Fruit fly (Drosophila melanogaster) whole organism, embryonic: Measurements from ENCODE around the gene CG9667.
A peak's percentile ranks its signal among the peaks of the same experiment; 100 is the strongest.

Experiments used
- Awh ChIP-seq: fragments of 200-800 bp; sonication (Bioruptor generic); IDR thresholded peaks from 2 replicates; pipeline ENCODE4, ENCODE4 v1.3.6; 2022; ENCODE audit warnings: missing biosample characterization, missing genetic modification characterization
- Bdp1 ChIP-seq: fragments of 200-800 bp; sonication (Bioruptor generic); optimal IDR thresholded peaks from 3 replicates; lab custom pipeline; 2016; ENCODE audit warnings: missing biosample characterization, missing genetic modification characterization
- Bteb2 ChIP-seq: fragments of 200-800 bp; sonication (Bioruptor generic); optimal IDR thresholded peaks from 2 replicates; lab custom pipeline; 2016; ENCODE audit warnings: missing biosample characterization, missing genetic modification characterization
- CG11247 ChIP-seq: fragments of 200-800 bp; sonication (Bioruptor generic); IDR thresholded peaks from 2 replicates; pipeline ENCODE4 v1.3.6; 2022; ENCODE audit warnings: missing biosample characterization, missing genetic modification characterization
- CG11696 ChIP-seq: fragments of 200-800 bp; sonication (Bioruptor generic); IDR thresholded peaks from 2 replicates; pipeline ENCODE4 v1.3.6; 2022; ENCODE audit warnings: missing biosample characterization, missing genetic modification characterization
- CG12942 ChIP-seq: fragments of 200-800 bp; sonication (Bioruptor generic); optimal IDR thresholded peaks from 3 replicates; lab custom pipeline; 2016; ENCODE audit warnings: missing biosample characterization, missing genetic modification characterization
- CG13287 ChIP-seq: fragments of 200-800 bp; sonication (Bioruptor generic); IDR thresholded peaks from 2 replicates; pipeline ENCODE4 v1.3.6; 2022; ENCODE audit warnings: missing biosample characterization, missing genetic modification characterization; ENCODE audit not compliant: partially characterized antibody
- CG13775 ChIP-seq: fragments of 200-800 bp; sonication (Bioruptor generic); optimal IDR thresholded peaks from 3 replicates; lab custom pipeline; 2017; ENCODE audit warnings: missing biosample characterization, mild to moderate bottlenecking, missing genetic modification characterization
- CG14860 ChIP-seq: fragments of 200-800 bp; sonication (Bioruptor generic); IDR thresholded peaks from 3 replicates; pipeline ENCODE4 v1.3.6; 2022; ENCODE audit warnings: missing biosample characterization, missing genetic modification characterization; ENCODE audit not compliant: partially characterized antibody
- CG17612 ChIP-seq: fragments of 200-800 bp; sonication (Bioruptor generic); IDR thresholded peaks from 2 replicates; pipeline ENCODE4 v1.3.6; 2022; ENCODE audit warnings: missing biosample characterization, missing genetic modification characterization
- CG1832 ChIP-seq: fragments of 200-800 bp; sonication (Bioruptor generic); optimal IDR thresholded peaks from 2 replicates; lab custom pipeline; 2017; ENCODE audit warnings: missing biosample characterization, mild to moderate bottlenecking, missing genetic modification characterization, inconsistent platforms
- CG2199 ChIP-seq: fragments of 200-800 bp; sonication (Bioruptor generic); IDR thresholded peaks from 3 replicates; pipeline ENCODE4 v1.3.6; 2022; ENCODE audit warnings: missing biosample characterization, missing genetic modification characterization
- CG2889 ChIP-seq: fragments of 200-800 bp; sonication (Bioruptor generic); IDR thresholded peaks from 3 replicates; pipeline ENCODE4 v1.3.6; 2022; ENCODE audit warnings: missing biosample characterization, missing genetic modification characterization
- CG32532 ChIP-seq: fragments of 200-800 bp; sonication (Bioruptor generic); IDR thresholded peaks from 2 replicates; pipeline ENCODE4 v1.3.6; 2022; ENCODE audit warnings: missing biosample characterization, missing genetic modification characterization
- CG32767 ChIP-seq: fragments of 200-800 bp; sonication (Bioruptor generic); IDR thresholded peaks from 2 replicates; pipeline ENCODE4 v1.3.6; 2022; ENCODE audit warnings: missing biosample characterization, missing genetic modification characterization
- CG3838 ChIP-seq: fragments of 200-800 bp; sonication (Bioruptor generic); optimal IDR thresholded peaks from 3 replicates; lab custom pipeline; 2016; ENCODE audit warnings: missing biosample characterization, missing genetic modification characterization
- CG3995 ChIP-seq: fragments of 200-800 bp; sonication (Bioruptor generic); optimal IDR thresholded peaks from 3 replicates; lab custom pipeline; 2016; ENCODE audit warnings: missing biosample characterization, missing genetic modification characterization
- CG42726 ChIP-seq: fragments of 200-800 bp; sonication (Bioruptor generic); IDR thresholded peaks from 2 replicates; pipeline ENCODE4 v1.3.6; 2022; ENCODE audit warnings: missing biosample characterization, missing genetic modification characterization; ENCODE audit not compliant: partially characterized antibody
- CG7357 ChIP-seq: fragments of 200-800 bp; sonication (Bioruptor generic); IDR thresholded peaks from 3 replicates; pipeline ENCODE4 v1.3.6; 2022; ENCODE audit warnings: missing biosample characterization, missing genetic modification characterization
- CG7745 ChIP-seq: fragments of 200-800 bp; sonication (Bioruptor generic); optimal IDR thresholded peaks from 2 replicates; lab custom pipeline; 2018; ENCODE audit warnings: missing biosample characterization, mild to moderate bottlenecking, missing genetic modification characterization, moderate library complexity
- CG9797 ChIP-seq: fragments of 200-800 bp; sonication (Bioruptor generic); optimal IDR thresholded peaks from 3 replicates; lab custom pipeline; 2018; ENCODE audit warnings: missing biosample characterization, mild to moderate bottlenecking, missing genetic modification characterization
- CkIIα-i1 ChIP-seq: fragments of 200-800 bp; sonication (Bioruptor generic); IDR thresholded peaks from 2 replicates; pipeline ENCODE4 v1.3.6; 2022; ENCODE audit warnings: missing biosample characterization, missing genetic modification characterization
- CoRest ChIP-seq: fragments of 200-800 bp; sonication (Bioruptor generic); optimal IDR thresholded peaks from 3 replicates; lab custom pipeline; 2018; ENCODE audit warnings: missing biosample characterization, mild to moderate bottlenecking, missing genetic modification characterization, moderate library complexity
- Dek ChIP-seq: fragments of 200-800 bp; sonication (Bioruptor generic); optimal IDR thresholded peaks from 3 replicates; lab custom pipeline; 2019; ENCODE audit warnings: missing biosample characterization, mild to moderate bottlenecking, missing genetic modification characterization, moderate library complexity
- E2f1 ChIP-seq: fragments of 200-800 bp; sonication (Bioruptor generic); IDR thresholded peaks from 2 replicates; pipeline ENCODE4 v1.3.6; 2022; ENCODE audit warnings: missing biosample characterization, missing genetic modification characterization
- Hand ChIP-seq: fragments of 200-800 bp; sonication (Bioruptor generic); optimal IDR thresholded peaks from 2 replicates; lab custom pipeline; 2017; ENCODE audit warnings: mild to moderate bottlenecking, missing biosample characterization, missing genetic modification reagents, missing genetic modification characterization
- Mad ChIP-seq: fragments of 200-800 bp; sonication (Bioruptor generic); optimal IDR thresholded peaks from 2 replicates; lab custom pipeline; 2016; ENCODE audit warnings: missing biosample characterization, missing genetic modification characterization
- Nf-YC ChIP-seq: fragments of 200-800 bp; optimal IDR thresholded peaks from 3 replicates; lab custom pipeline; 2019; ENCODE audit warnings: missing biosample characterization, mild to moderate bottlenecking, missing genetic modification characterization, moderate library complexity
- Oaz ChIP-seq: fragments of 200-800 bp; sonication (Bioruptor generic); IDR thresholded peaks from 2 replicates; pipeline ENCODE4 v1.3.6; 2022; ENCODE audit warnings: missing biosample characterization, missing genetic modification characterization
- Oli ChIP-seq: fragments of 200-800 bp; sonication (Bioruptor generic); optimal IDR thresholded peaks from 2 replicates; lab custom pipeline; 2018; ENCODE audit warnings: missing biosample characterization, mild to moderate bottlenecking, missing genetic modification characterization, moderate library complexity
- TFAM ChIP-seq: fragments of 200-800 bp; sonication (Bioruptor generic); optimal IDR thresholded peaks from 2 replicates; lab custom pipeline; 2017; ENCODE audit warnings: missing biosample characterization, missing genetic modification characterization, inconsistent platforms
- Trl ChIP-seq, 3 experiments: fragments of >200 bp in 2 of 3; fragments of 200-800 bp in 1 of 3; sonication (Bioruptor generic) in 1 of 3; optimal IDR thresholded peaks; 2 replicates in 1 of 3; 3 replicates in 2 of 3; lab custom pipeline; 2016 to 2017; ENCODE audit warnings: missing biosample characterization in 1 of 3, missing genetic modification characterization in 1 of 3
- ac ChIP-seq: fragments of 200-800 bp; sonication (Bioruptor generic); optimal IDR thresholded peaks from 3 replicates; lab custom pipeline; 2017; ENCODE audit warnings: missing biosample characterization, mild to moderate bottlenecking, missing genetic modification characterization
- ap ChIP-seq: fragments of 200-800 bp; sonication (Bioruptor generic); IDR thresholded peaks from 2 replicates; pipeline ENCODE4 v1.3.6; 2022; ENCODE audit warnings: missing biosample characterization, missing genetic modification characterization
- ash1 ChIP-seq: fragments of 200-800 bp; sonication (Bioruptor generic); optimal IDR thresholded peaks from 2 replicates; lab custom pipeline; 2018; ENCODE audit warnings: missing biosample characterization, mild to moderate bottlenecking, missing genetic modification characterization
- bigmax ChIP-seq: fragments of 200-800 bp; sonication (Bioruptor generic); optimal IDR thresholded peaks from 2 replicates; lab custom pipeline; 2018; ENCODE audit warnings: missing biosample characterization, mild to moderate bottlenecking, missing genetic modification characterization
- btn ChIP-seq: fragments of 200-800 bp; sonication (Bioruptor generic); optimal IDR thresholded peaks from 2 replicates; lab custom pipeline; 2016; ENCODE audit warnings: missing biosample characterization, missing genetic modification characterization
- cad ChIP-seq: fragments of >200 bp; optimal IDR thresholded peaks from 2 replicates; lab custom pipeline; 2017; ENCODE audit warnings: missing biosample characterization, missing genetic modification characterization
- crp ChIP-seq, 2 experiments: fragments of 200-800 bp; sonication (Bioruptor generic); optimal IDR thresholded peaks; 2 replicates in 1 of 2; 3 replicates in 1 of 2; lab custom pipeline; 2017; ENCODE audit warnings: missing biosample characterization in 2 of 2, missing genetic modification characterization in 2 of 2, mild to moderate bottlenecking in 1 of 2, moderate library complexity in 1 of 2
- fd102C ChIP-seq: fragments of 200-800 bp; sonication (Bioruptor generic); optimal IDR thresholded peaks from 2 replicates; lab custom pipeline; 2018; ENCODE audit warnings: missing biosample characterization, mild to moderate bottlenecking, missing genetic modification characterization, moderate library complexity
- fd96Cb ChIP-seq: fragments of 200-800 bp; sonication (Bioruptor generic); optimal IDR thresholded peaks from 2 replicates; lab custom pipeline; 2018; ENCODE audit warnings: missing biosample characterization, mild to moderate bottlenecking, missing genetic modification characterization, moderate library complexity
- gcm2 ChIP-seq: fragments of 200-800 bp; sonication (Bioruptor generic); optimal IDR thresholded peaks from 2 replicates; lab custom pipeline; 2016; ENCODE audit warnings: missing biosample characterization, missing genetic modification characterization
- lbe ChIP-seq: fragments of 200-800 bp; sonication (Bioruptor generic); optimal IDR thresholded peaks from 2 replicates; lab custom pipeline; 2016; ENCODE audit warnings: missing biosample characterization, mild to moderate bottlenecking, missing genetic modification characterization
- mld ChIP-seq: fragments of 200-800 bp; sonication (Bioruptor generic); IDR thresholded peaks from 3 replicates; pipeline ENCODE4 v1.3.6; 2022; ENCODE audit warnings: missing biosample characterization, missing genetic modification characterization; ENCODE audit not compliant: partially characterized antibody
- pfk ChIP-seq: fragments of 200-800 bp; sonication (Bioruptor generic); optimal IDR thresholded peaks from 2 replicates; lab custom pipeline; 2018; ENCODE audit warnings: missing biosample characterization, mild to moderate bottlenecking, missing genetic modification characterization, moderate library complexity
- repo ChIP-seq: fragments of 200-800 bp; sonication (Bioruptor generic); optimal IDR thresholded peaks from 2 replicates; lab custom pipeline; 2016; ENCODE audit warnings: missing biosample characterization, missing genetic modification characterization
- schlank ChIP-seq: fragments of 200-800 bp; sonication (Bioruptor generic); optimal IDR thresholded peaks from 2 replicates; lab custom pipeline; 2018; ENCODE audit warnings: missing biosample characterization, mild to moderate bottlenecking, missing genetic modification characterization
- unc-4 ChIP-seq: fragments of 200-800 bp; sonication (Bioruptor generic); IDR thresholded peaks from 2 replicates; pipeline ENCODE4 v1.3.6; 2022; ENCODE audit warnings: missing biosample characterization, missing genetic modification characterization; ENCODE audit not compliant: partially characterized antibody

CG9667 gene

dm6 chr3R:8113833-8114673 lies 12.1 kb downstream of the CG9667 start (continued):
- no peak for TF ChIP-seq unc-4 (GFP tag; lab: Robert Waterston, UW)
- TF ChIP-seq CG9797 (GFP tag; lab: Kevin White, UChicago), result no peak
- TF ChIP-seq cad, result no peak
- peak; percentile 83 for TF ChIP-seq Awh (GFP tag; lab: Robert Waterston, UW)
- peak; percentile 64 for TF ChIP-seq Mad (GFP tag; lab: Kevin White, UChicago)
- no peak for TF ChIP-seq CG13287 (GFP tag; lab: Robert Waterston, UW)
- TF ChIP-seq Oaz (GFP tag; lab: Robert Waterston, UW), result peak; percentile 50; the same call in 1 of the 2 replicates
- TF ChIP-seq mld (GFP tag; lab: Robert Waterston, UW), result no peak
- peak; percentile 76 for TF ChIP-seq Dek (tag; lab: Kevin White, UChicago)
- peak; percentile 75 for TF ChIP-seq Bteb2 (GFP tag; lab: Kevin White, UChicago)
- peak in 1 of 2 experiments; percentile 42 for TF ChIP-seq crp (GFP tag; optimal IDR thresholded peaks at IDR 0.05; lab: Kevin White, UChicago)
- peak; percentile 53 for TF ChIP-seq gcm2 (GFP tag; lab: Kevin White, UChicago)
- TF ChIP-seq CG3838, result peak; percentile 59
- TF ChIP-seq CG12942, result peak; percentile 65
- TF ChIP-seq schlank (tag; lab: Kevin White, UChicago), result peak; percentile 32
- TF ChIP-seq CG11696 (GFP tag; lab: Robert Waterston, UW), result 0 out of 2 replicates have a peak, but pooled peaks have one; percentile 52
- TF ChIP-seq btn (GFP tag; lab: Kevin White, UChicago), result peak; percentile 50
- TF ChIP-seq lbe, result peak; percentile 88
- TF ChIP-seq ap (GFP tag; lab: Robert Waterston, UW), result peak; percentile 74
- no peak for TF ChIP-seq CG2199 (GFP tag; lab: Robert Waterston, UW)
- TF ChIP-seq ash1 (GFP tag; lab: Kevin White, UChicago), result no peak
- no peak for TF ChIP-seq CG17612
- TF ChIP-seq fd96Cb (tag; lab: Kevin White, UChicago), result peak; percentile 82
- peak in 1 of 2 experiments; percentile 5 for TF ChIP-seq Trl (optimal IDR thresholded peaks at IDR 0.05; lab: Kevin White, UChicago)
- TF ChIP-seq Trl (GFP tag; optimal IDR thresholded peaks at IDR 0.05; lab: Kevin White, UChicago), result peak; percentile 71
- TF ChIP-seq pfk, result no peak
- peak; percentile 72 for TF ChIP-seq repo (GFP tag; lab: Kevin White, UChicago)
- peak; percentile 31 for TF ChIP-seq Nf-YC (tag; lab: Kevin White, UChicago)
- TF ChIP-seq CG7357 (GFP tag; lab: Robert Waterston, UW), result peak; percentile 68; the same call in 2 of the 3 replicates
- TF ChIP-seq CG14860 (GFP tag; lab: Robert Waterston, UW), result no peak
- TF ChIP-seq Oli (tag; lab: Kevin White, UChicago), result peak; percentile 81
- peak; percentile 57 for TF ChIP-seq CG11247 (GFP tag; lab: Robert Waterston, UW)
- peak; percentile 60 for TF ChIP-seq CG32767
- peak; percentile 14 for TF ChIP-seq CG3995
- no peak for TF ChIP-seq bigmax (GFP tag; lab: Kevin White, UChicago)
- TF ChIP-seq TFAM (GFP tag; lab: Kevin White, UChicago), result no peak
- TF ChIP-seq fd102C, result peak; percentile 70
- peak; percentile 83 for TF ChIP-seq E2f1 (GFP tag; lab: Robert Waterston, UW)
- TF ChIP-seq Hand (GFP tag; lab: Kevin White, UChicago), result peak; percentile 85
- 0 out of 3 replicates have a peak, but pooled peaks have one; percentile 24 for TF ChIP-seq CG2889 (GFP tag; lab: Robert Waterston, UW)
- no peak for TF ChIP-seq CkIIα-i1 (GFP tag; lab: Robert Waterston, UW)
- TF ChIP-seq ac (GFP tag; lab: Kevin White, UChicago), result peak; percentile 63
- no peak for TF ChIP-seq CG7745 (tag; lab: Kevin White, UChicago)
- TF ChIP-seq CG1832 (GFP tag; lab: Kevin White, UChicago), result peak; percentile 34
- no peak for TF ChIP-seq CG42726 (GFP tag; lab: Robert Waterston, UW)
- peak; percentile 79 for TF ChIP-seq CoRest (tag; lab: Kevin White, UChicago)
- peak; percentile 52 for TF ChIP-seq Bdp1 (GFP tag; lab: Kevin White, UChicago)
- TF ChIP-seq CG32532, result peak; percentile 82
- peak; percentile 78 for TF ChIP-seq CG13775 (GFP tag; lab: Kevin White, UChicago)
